Fruit fly (Drosophila melanogaster) whole organism, prepupa: ENCODE data around the gene CG13603.

Experiments used
- Blimp-1 ChIP-seq: fragments of 200-800 bp; sonication (Bioruptor generic); optimal IDR thresholded peaks from 3 replicates; lab custom pipeline; 2017; ENCODE audit warnings: missing biosample characterization, missing genetic modification characterization, mild to moderate bottlenecking, moderate library complexity, missing genetic modification reagents
- CG10631 ChIP-seq: fragments of 200-800 bp; sonication (Bioruptor generic); optimal IDR thresholded peaks from 2 replicates; lab custom pipeline; 2016; ENCODE audit warnings: missing biosample characterization, missing genetic modification characterization
- CG10669 ChIP-seq: fragments of 200-800 bp; sonication (Bioruptor generic); optimal IDR thresholded peaks from 3 replicates; lab custom pipeline; 2018; ENCODE audit warnings: missing biosample characterization, mild to moderate bottlenecking, missing genetic modification characterization, moderate library complexity
- CG11294 ChIP-seq: fragments of 200-800 bp; sonication (Bioruptor generic); IDR thresholded peaks from 2 replicates; pipeline ENCODE4 v1.3.6; 2022; ENCODE audit warnings: missing biosample characterization, missing genetic modification characterization
- CG11762 ChIP-seq: fragments of 200-800 bp; sonication (Bioruptor generic); optimal IDR thresholded peaks from 3 replicates; lab custom pipeline; 2016; ENCODE audit warnings: missing biosample characterization, missing genetic modification characterization; ENCODE audit not compliant: insufficient read depth
- CG11902 ChIP-seq: fragments of 200-800 bp; sonication (Bioruptor generic); optimal IDR thresholded peaks from 3 replicates; lab custom pipeline; 2016; ENCODE audit warnings: missing biosample characterization, missing genetic modification characterization
- CG15336 ChIP-seq: fragments of 200-800 bp; sonication (Bioruptor generic); IDR thresholded peaks from 2 replicates; pipeline ENCODE4 v1.3.6; 2022; ENCODE audit warnings: missing biosample characterization, missing genetic modification characterization
- CG3032 ChIP-seq: fragments of 200-800 bp; optimal IDR thresholded peaks from 2 replicates; lab custom pipeline; 2019; ENCODE audit warnings: missing biosample characterization, mild to moderate bottlenecking, missing genetic modification characterization, moderate library complexity
- CG31627 ChIP-seq: fragments of 200-800 bp; sonication (Bioruptor generic); optimal IDR thresholded peaks from 3 replicates; lab custom pipeline; 2016; ENCODE audit warnings: missing biosample characterization, missing genetic modification characterization
- CG32006 ChIP-seq: fragments of 200-800 bp; sonication (Bioruptor generic); optimal IDR thresholded peaks from 3 replicates; lab custom pipeline; 2017; ENCODE audit warnings: missing biosample characterization, mild to moderate bottlenecking, missing genetic modification characterization
- CG34406 ChIP-seq: fragments of 200-800 bp; sonication (Bioruptor generic); optimal IDR thresholded peaks from 3 replicates; lab custom pipeline; 2016; ENCODE audit warnings: missing biosample characterization, missing genetic modification characterization
- CG6163 ChIP-seq: fragments of 200-800 bp; sonication (Bioruptor generic); IDR thresholded peaks from 3 replicates; pipeline ENCODE4 v1.3.6; 2022; ENCODE audit warnings: missing biosample characterization, missing genetic modification characterization
- CG6792 ChIP-seq: fragments of 200-800 bp; sonication (Bioruptor generic); optimal IDR thresholded peaks from 3 replicates; lab custom pipeline; 2016; ENCODE audit warnings: missing biosample characterization, missing genetic modification characterization
- CG6854 ChIP-seq: fragments of 200-800 bp; sonication (Bioruptor generic); optimal IDR thresholded peaks from 2 replicates; lab custom pipeline; 2017; ENCODE audit warnings: missing biosample characterization, mild to moderate bottlenecking, missing genetic modification characterization
- CG8119 ChIP-seq: fragments of 200-800 bp; sonication (Bioruptor generic); IDR thresholded peaks from 3 replicates; pipeline ENCODE4 v1.3.6; 2022; ENCODE audit warnings: missing biosample characterization, missing genetic modification characterization
- CG8319 ChIP-seq: fragments of 200-800 bp; sonication (Bioruptor generic); optimal IDR thresholded peaks from 3 replicates; lab custom pipeline; 2016; ENCODE audit warnings: missing biosample characterization, missing genetic modification characterization
- CG8632 ChIP-seq: fragments of 200-800 bp; sonication (Bioruptor generic); optimal IDR thresholded peaks from 3 replicates; lab custom pipeline; 2016; ENCODE audit warnings: missing biosample characterization, missing genetic modification characterization
- Eip75B ChIP-seq: fragments of 200-800 bp; sonication (Bioruptor generic); optimal IDR thresholded peaks from 3 replicates; lab custom pipeline; 2016; ENCODE audit warnings: missing biosample characterization, missing genetic modification characterization
- Eip78C ChIP-seq: fragments of 200-800 bp; sonication (Bioruptor generic); peaks from one replicate; lab custom pipeline; 2016; ENCODE audit warnings: missing biosample characterization, missing genetic modification characterization
- Eip93F ChIP-seq: fragments of 200-800 bp; sonication (Bioruptor generic); optimal IDR thresholded peaks from 2 replicates; lab custom pipeline; 2016; ENCODE audit warnings: missing biosample characterization, mild to moderate bottlenecking, missing genetic modification characterization
- Ets21C ChIP-seq: fragments of 200-800 bp; sonication (Bioruptor generic); optimal IDR thresholded peaks from 3 replicates; lab custom pipeline; 2016; ENCODE audit warnings: missing biosample characterization, missing genetic modification characterization
- Ets96B ChIP-seq: fragments of 200-800 bp; optimal IDR thresholded peaks from 2 replicates; lab custom pipeline; 2019; ENCODE audit warnings: missing biosample characterization, mild to moderate bottlenecking, missing genetic modification characterization, moderate library complexity
- Gug ChIP-seq: fragments of 200-800 bp; sonication (Bioruptor generic); IDR thresholded peaks from 2 replicates; pipeline ENCODE4 v1.3.6; 2022; ENCODE audit warnings: missing biosample characterization, missing genetic modification characterization
- Hr38 ChIP-seq: sonication (Bioruptor generic); optimal IDR thresholded peaks from 2 replicates; lab custom pipeline; 2016; ENCODE audit warnings: missing biosample characterization, missing genetic modification characterization
- Hr39 ChIP-seq: fragments of 200-800 bp; sonication (Bioruptor generic); optimal IDR thresholded peaks from 2 replicates; lab custom pipeline; 2016; ENCODE audit warnings: missing biosample characterization, missing genetic modification characterization
- Lpt ChIP-seq: fragments of 200-800 bp; sonication (Bioruptor generic); optimal IDR thresholded peaks from 3 replicates; lab custom pipeline; 2016; ENCODE audit warnings: missing biosample characterization, missing genetic modification characterization
- OdsH ChIP-seq: fragments of 200-800 bp; sonication (Bioruptor generic); optimal IDR thresholded peaks from 3 replicates; lab custom pipeline; 2016; ENCODE audit warnings: missing biosample characterization, missing genetic modification characterization
- Sox102F ChIP-seq: fragments of 200-800 bp; sonication (Bioruptor generic); optimal IDR thresholded peaks from 2 replicates; lab custom pipeline; 2016; ENCODE audit warnings: missing biosample characterization, mild to moderate bottlenecking, missing genetic modification characterization
- Sox14 ChIP-seq: fragments of 200-800 bp; sonication (Bioruptor generic); optimal IDR thresholded peaks from 3 replicates; lab custom pipeline; 2016; ENCODE audit warnings: missing biosample characterization, missing genetic modification characterization
- Sox15 ChIP-seq: fragments of 200-800 bp; sonication (Bioruptor generic); optimal IDR thresholded peaks from 3 replicates; lab custom pipeline; 2016; ENCODE audit warnings: missing biosample characterization, missing genetic modification characterization
- acj6 ChIP-seq: fragments of 200-800 bp; sonication (Bioruptor generic); optimal IDR thresholded peaks from 3 replicates; lab custom pipeline; 2016; ENCODE audit warnings: missing biosample characterization, missing genetic modification characterization
- dsx ChIP-seq: fragments of 200-800 bp; optimal IDR thresholded peaks from 3 replicates; lab custom pipeline; 2019; ENCODE audit warnings: missing biosample characterization, mild to moderate bottlenecking, missing genetic modification characterization, moderate library complexity; ENCODE audit not compliant: poor library complexity, severe bottlenecking
- eg ChIP-seq: fragments of 200-800 bp; sonication (Bioruptor generic); IDR thresholded peaks from 3 replicates; pipeline ENCODE4 v1.3.6; 2022; ENCODE audit warnings: missing biosample characterization, missing genetic modification characterization
- esn ChIP-seq: fragments of 200-800 bp; sonication (Bioruptor generic); optimal IDR thresholded peaks from 2 replicates; lab custom pipeline; 2016; ENCODE audit warnings: missing biosample characterization, mild to moderate bottlenecking, missing genetic modification characterization, moderate library complexity
- fd59A ChIP-seq: fragments of 200-800 bp; sonication (Bioruptor generic); optimal IDR thresholded peaks from 2 replicates; lab custom pipeline; 2017; ENCODE audit warnings: missing biosample characterization, mild to moderate bottlenecking, missing genetic modification characterization, missing genetic modification reagents
- fd85E ChIP-seq: fragments of 200-800 bp; sonication (Bioruptor generic); optimal IDR thresholded peaks from 3 replicates; lab custom pipeline; 2016; ENCODE audit warnings: missing biosample characterization, missing genetic modification characterization
- lz ChIP-seq: fragments of 200-800 bp; sonication (Bioruptor generic); optimal IDR thresholded peaks from 3 replicates; lab custom pipeline; 2016; ENCODE audit warnings: missing biosample characterization, missing genetic modification characterization
- net ChIP-seq: fragments of 200-800 bp; sonication (Bioruptor generic); optimal IDR thresholded peaks from 3 replicates; lab custom pipeline; 2016; ENCODE audit warnings: missing biosample characterization, missing genetic modification characterization
- pdm3 ChIP-seq: fragments of 200-800 bp; sonication (Bioruptor generic); optimal IDR thresholded peaks from 3 replicates; lab custom pipeline; 2016; ENCODE audit warnings: missing biosample characterization, missing genetic modification characterization
- salr ChIP-seq, 2 experiments: fragments of 200-800 bp; sonication (Bioruptor generic); optimal IDR thresholded peaks; 3 replicates each; lab custom pipeline; 2016 to 2018; ENCODE audit warnings: missing biosample characterization in 2 of 2, missing genetic modification characterization in 2 of 2, mild to moderate bottlenecking in 1 of 2
- spab ChIP-seq: fragments of 200-800 bp; sonication (Bioruptor generic); optimal IDR thresholded peaks from 2 replicates; lab custom pipeline; 2017; ENCODE audit warnings: missing biosample characterization, mild to moderate bottlenecking, missing genetic modification characterization, missing genetic modification reagents
- ss ChIP-seq, 2 experiments: fragments of 200-800 bp; sonication (Bioruptor generic); optimal IDR thresholded peaks; 2 replicates in 1 of 2; 3 replicates in 1 of 2; lab custom pipeline; 2017 to 2018; ENCODE audit warnings: mild to moderate bottlenecking in 2 of 2, missing biosample characterization in 2 of 2, missing genetic modification characterization in 2 of 2, moderate library complexity in 1 of 2
- svp ChIP-seq: fragments of 200-800 bp; sonication (Bioruptor generic); peaks from one replicate; lab custom pipeline; 2016; ENCODE audit warnings: missing biosample characterization, missing genetic modification characterization
- vri ChIP-seq: fragments of 200-800 bp; sonication (Bioruptor generic); optimal IDR thresholded peaks from 3 replicates; lab custom pipeline; 2016; ENCODE audit warnings: missing biosample characterization, mild to moderate bottlenecking, missing genetic modification characterization

The CG13603 gene

DNA sequence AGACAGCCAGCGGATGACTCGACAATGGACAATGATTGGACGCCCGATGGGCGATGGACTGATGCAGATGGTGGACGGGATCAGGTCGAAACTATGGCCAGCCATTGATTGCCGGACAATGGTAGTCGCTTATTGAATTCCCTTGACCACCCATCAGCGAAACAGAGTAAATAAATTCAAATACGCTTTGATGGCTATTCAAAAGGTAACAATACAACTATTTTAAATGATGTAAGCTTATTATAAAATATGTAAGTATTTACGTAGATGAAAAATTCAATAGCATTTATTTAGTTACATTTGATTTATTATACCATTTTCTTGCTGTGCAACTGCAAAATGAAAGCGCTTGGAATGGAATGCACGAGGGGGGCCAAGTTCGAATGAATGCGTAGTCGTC lies 28.2 kb upstream of the CG13603 start:
- TF ChIP-seq ss (GFP tag; optimal IDR thresholded peaks at IDR 0.05; lab: Kevin White, UChicago) (no peak), Sox15 (no peak), Gug (GFP tag; lab: Robert Waterston, UW) (no peak), svp (peak; percentile 51), Eip78C (peak; percentile 83), Eip75B (GFP tag; lab: Kevin White, UChicago) (peak; percentile 10), salr (GFP tag; optimal IDR thresholded peaks at IDR 0.05; lab: Kevin White, UChicago) (no peak), CG3032 (tag; lab: Kevin White, UChicago) (no peak), acj6 (no peak), CG6163 (GFP tag; lab: Robert Waterston, UW) (peak; percentile 15; the same call in 1 of the 3 replicates), CG10631 (GFP tag; lab: Kevin White, UChicago) (peak; percentile 11), esn (peak; percentile 10), OdsH (GFP tag; lab: Kevin White, UChicago) (no peak), CG6792 (GFP tag; lab: Kevin White, UChicago) (no peak), Sox14 (no peak), CG11294 (GFP tag; lab: Robert Waterston, UW) (no peak), net (GFP tag; lab: Kevin White, UChicago) (no peak), dsx (GFP tag; lab: Kevin White, UChicago) (peak; percentile 10), CG8119 (GFP tag; lab: Robert Waterston, UW) (0 out of 3 replicates have a peak, but pooled peaks have one; percentile 25), CG8632 (GFP tag; lab: Kevin White, UChicago) (no peak), CG15336 (GFP tag; lab: Robert Waterston, UW) (0 out of 2 replicates have a peak, but pooled peaks have one; percentile 19), vri (GFP tag; lab: Kevin White, UChicago) (no peak), CG34406 (peak; percentile 13), CG32006 (GFP tag; lab: Kevin White, UChicago) (peak; percentile 17), eg (0 out of 3 replicates have a peak, but pooled peaks have one; percentile 14), Ets96B (tag; lab: Kevin White, UChicago) (peak; percentile 6)
- TF ChIP-seq, all 60 proteins: peak for 13

DNA sequence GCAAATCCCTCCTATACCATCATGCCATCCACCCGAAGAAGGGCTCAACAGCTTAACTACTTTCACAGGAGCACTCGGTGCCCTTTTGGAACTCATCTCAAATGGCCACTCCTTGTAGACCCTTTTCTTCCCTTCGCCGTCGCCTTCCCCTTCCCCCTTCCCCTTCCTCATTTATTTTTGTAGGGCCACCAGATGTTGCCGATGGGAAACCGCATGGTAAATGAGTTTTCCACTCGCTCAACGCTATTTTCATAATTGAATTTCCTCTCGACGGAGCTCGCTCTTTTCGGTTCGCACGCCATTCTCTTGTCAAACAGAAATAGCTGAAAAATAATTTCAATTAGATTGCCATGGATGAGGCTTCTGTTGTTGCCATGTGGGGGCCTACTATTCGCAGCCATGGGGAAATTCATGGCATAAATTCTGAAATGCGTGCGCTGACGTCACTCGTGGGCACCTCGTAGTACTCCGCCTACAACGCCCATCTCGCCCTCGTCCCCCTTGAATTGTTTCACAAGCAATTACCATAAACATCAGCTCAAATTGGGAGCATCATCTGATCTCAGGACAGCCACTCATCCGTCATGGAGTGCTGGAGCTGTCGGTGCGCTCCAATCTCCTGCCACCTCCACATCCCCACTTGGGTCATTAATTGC lies 25.8 kb upstream of the CG13603 start:
- TF ChIP-seq fd59A (GFP tag; lab: Kevin White, UChicago) (no peak), Eip93F (GFP tag; lab: Kevin White, UChicago) (no peak), Hr39 (GFP tag; lab: Kevin White, UChicago) (no peak), CG34406 (no peak), CG6854 (GFP tag; lab: Kevin White, UChicago) (no peak), Hr38 (GFP tag; lab: Kevin White, UChicago) (no peak), Blimp-1 (no peak), CG11902 (GFP tag; lab: Kevin White, UChicago) (no peak), eg (no peak), esn (no peak), pdm3 (GFP tag; lab: Kevin White, UChicago) (no peak), acj6 (no peak), CG15336 (GFP tag; lab: Robert Waterston, UW) (no peak), CG10669 (no peak)

DNA sequence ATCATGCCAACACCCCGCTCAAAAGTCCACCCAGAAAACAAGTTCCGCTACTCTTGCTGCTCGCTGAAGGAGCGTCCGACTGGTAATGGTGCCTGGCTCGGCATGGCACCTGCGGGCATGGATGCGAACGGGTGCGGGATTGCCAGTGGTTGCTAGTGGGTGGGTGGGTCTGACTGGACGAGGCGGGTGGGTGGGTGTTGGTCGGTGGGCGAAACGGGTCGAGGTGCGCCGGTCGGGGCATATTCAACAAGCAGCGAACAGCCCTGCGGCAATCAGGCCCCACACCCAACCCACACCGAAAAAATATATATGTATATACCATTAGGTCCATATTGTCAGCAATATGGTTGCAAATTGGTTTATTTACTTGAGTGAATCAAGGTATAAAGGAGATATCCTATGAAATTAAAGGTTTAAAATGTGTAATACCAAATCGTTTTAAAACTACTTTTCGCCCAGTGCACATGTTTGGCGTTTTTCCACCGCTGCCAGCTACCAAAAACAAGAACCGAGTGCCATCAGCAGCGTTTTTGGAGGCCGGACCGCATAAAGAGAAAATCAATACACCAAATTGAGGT lies 24.4 kb upstream of the CG13603 start:
- TF ChIP-seq Ets96B (tag; lab: Kevin White, UChicago) (peak; percentile 26), Ets21C (GFP tag; lab: Kevin White, UChicago) (no peak), lz (GFP tag; lab: Kevin White, UChicago) (peak; percentile 48), CG3032 (tag; lab: Kevin White, UChicago) (no peak), CG15336 (GFP tag; lab: Robert Waterston, UW) (peak; percentile 55), svp (peak; percentile 73), Hr39 (GFP tag; lab: Kevin White, UChicago) (peak; percentile 53), CG11762 (GFP tag; lab: Kevin White, UChicago) (no peak), Hr38 (GFP tag; lab: Kevin White, UChicago) (no peak), eg (peak; percentile 80), spab (GFP tag; lab: Kevin White, UChicago) (no peak), Sox102F (GFP tag; lab: Kevin White, UChicago) (peak; percentile 48), fd85E (GFP tag; lab: Kevin White, UChicago) (no peak), Gug (GFP tag; lab: Robert Waterston, UW) (peak; percentile 39), CG11294 (GFP tag; lab: Robert Waterston, UW) (no peak; the same call in 1 of the 2 replicates), Sox15 (no peak), Lpt (GFP tag; lab: Kevin White, UChicago) (peak; percentile 26), CG6163 (GFP tag; lab: Robert Waterston, UW) (peak; percentile 74), Eip78C (peak; percentile 82), CG8319 (GFP tag; lab: Kevin White, UChicago) (no peak), CG8119 (GFP tag; lab: Robert Waterston, UW) (peak; percentile 75), CG11902 (GFP tag; lab: Kevin White, UChicago) (no peak), OdsH (GFP tag; lab: Kevin White, UChicago) (peak; percentile 60), esn (peak; percentile 33), net (GFP tag; lab: Kevin White, UChicago) (peak; percentile 32), CG31627 (GFP tag; lab: Kevin White, UChicago) (peak; percentile 42), vri (GFP tag; lab: Kevin White, UChicago) (no peak)
